Worm (Caenorhabditis elegans) whole organism, L4 larva: ENCODE data around the gene T06E8.2.

Experiments
- ama-1 ChIP-seq: fragments of 150-350 bp; optimal IDR thresholded peaks from 2 replicates; lab custom pipeline; 2014; ENCODE audit warnings: inconsistent platforms, mixed read lengths
- arid-1 ChIP-seq: fragments of 200-800 bp; sonication (Bioruptor generic); conservative IDR thresholded peaks from 2 replicates; pipeline ENCODE4 v1.3.6; 2022; ENCODE audit warnings: missing genetic modification reagents, missing genetic modification characterization, missing compliant biosample characterization
- ceh-28 ChIP-seq: fragments of 150-350 bp; optimal IDR thresholded peaks from 2 replicates; lab custom pipeline; 2014; ENCODE audit warnings: missing biosample characterization, missing genetic modification reagents, missing genetic modification characterization
- ceh-44 ChIP-seq: fragments of 200-800 bp; sonication (Bioruptor generic); IDR thresholded peaks from 2 replicates; pipeline ENCODE4 v1.3.6; 2022; ENCODE audit warnings: missing genetic modification reagents, missing genetic modification characterization, missing compliant biosample characterization
- ceh-82 ChIP-seq: sonication (generic microtip); optimal IDR thresholded peaks from 2 replicates; lab custom pipeline; 2017; ENCODE audit warnings: missing biosample characterization, missing genetic modification characterization
- gei-8 ChIP-seq: fragments of 200-800 bp; sonication (Bioruptor generic); optimal IDR thresholded peaks from 2 replicates; lab custom pipeline; 2018; ENCODE audit warnings: mild to moderate bottlenecking, missing genetic modification characterization, missing compliant biosample characterization
- lin-13 ChIP-seq: fragments of 150-350 bp; optimal IDR thresholded peaks from 2 replicates; lab custom pipeline; 2014; ENCODE audit warnings: missing biosample characterization, missing genetic modification reagents, missing genetic modification characterization
- nhr-25 ChIP-seq: sonication (generic microtip); optimal IDR thresholded peaks from 2 replicates; lab custom pipeline; 2017; ENCODE audit warnings: missing genetic modification characterization, mild to moderate bottlenecking, missing compliant biosample characterization, antibody characterized with exemption, moderate library complexity, borderline replicate concordance; ENCODE audit not compliant: insufficient read depth

- TF ChIP-seq ceh-28 (tag; lab: Kevin White, UChicago): no peak
- TF ChIP-seq arid-1 (GFP tag; lab: Robert Waterston, UW): no peak
- TF ChIP-seq nhr-25: no peak
- no peak for TF ChIP-seq ama-1 (lab: Kevin White, UChicago)
- no peak for TF ChIP-seq lin-13 (GFP tag; lab: Kevin White, UChicago)
- no peak for TF ChIP-seq ceh-82 (tag; lab: Kevin White, UChicago)
- no peak for TF ChIP-seq ceh-44 (GFP tag; lab: Robert Waterston, UW)
- no peak for TF ChIP-seq gei-8 (GFP tag; lab: Kevin White, UChicago)
Observed at ce11 chrV:10065679-10066078, 29.5 kb upstream of the T06E8.2 start.
